Worm (Caenorhabditis elegans) whole organism, L3 larva: ENCODE measurements around the gene C05E11.2.

Experiments
- ama-1 ChIP-seq: fragments of 150-350 bp; optimal IDR thresholded peaks from 2 replicates; lab custom pipeline; 2018
- ceh-28 ChIP-seq: fragments of 150-350 bp; optimal IDR thresholded peaks from 2 replicates; lab custom pipeline; 2014; ENCODE audit warnings: missing biosample characterization, missing genetic modification reagents, missing genetic modification characterization
- ceh-82 ChIP-seq: fragments of 150-350 bp; optimal IDR thresholded peaks from 2 replicates; lab custom pipeline; 2014; ENCODE audit warnings: missing biosample characterization, missing genetic modification characterization
- jun-1 ChIP-seq: fragments of 150-350 bp; optimal IDR thresholded peaks from 2 replicates; lab custom pipeline; 2014; ENCODE audit warnings: missing biosample characterization, missing genetic modification reagents, missing genetic modification characterization
- nhr-25 ChIP-seq: sonication (generic microtip); optimal IDR thresholded peaks from 2 replicates; lab custom pipeline; 2017; ENCODE audit warnings: missing biosample characterization, missing genetic modification characterization
- nhr-77 ChIP-seq: fragments of 150-350 bp; optimal IDR thresholded peaks from 2 replicates; lab custom pipeline; 2014; ENCODE audit warnings: missing biosample characterization, missing genetic modification characterization
- snpc-4 ChIP-seq: fragments of 150-350 bp; optimal IDR thresholded peaks from 2 replicates; lab custom pipeline; 2014; ENCODE audit warnings: missing biosample characterization, missing genetic modification characterization
- ztf-11 ChIP-seq: fragments of 150-350 bp; optimal IDR thresholded peaks from 2 replicates; lab custom pipeline; 2014; ENCODE audit warnings: missing biosample characterization, missing genetic modification characterization

ce11 chrX:4577941-4578340 lies 8.8 kb upstream of the C05E11.2 start, which contains the start of gene C05E11.3:
- no peak for TF ChIP-seq jun-1 (tag; lab: Kevin White, UChicago)
- TF ChIP-seq ama-1 = no peak
- no peak for TF ChIP-seq nhr-25 (tag; lab: Kevin White, UChicago)
- TF ChIP-seq ceh-82 (tag; lab: Kevin White, UChicago) = no peak
- no peak for TF ChIP-seq nhr-77 (tag; lab: Kevin White, UChicago)
- no peak for TF ChIP-seq ztf-11 (tag; lab: Kevin White, UChicago)
- no peak for TF ChIP-seq snpc-4 (tag; lab: Kevin White, UChicago)
- no peak for TF ChIP-seq ceh-28 (tag; lab: Kevin White, UChicago)
